Worm (Caenorhabditis elegans): ENCODE data around the gene dos-1.

Gene dos-1

DNA sequence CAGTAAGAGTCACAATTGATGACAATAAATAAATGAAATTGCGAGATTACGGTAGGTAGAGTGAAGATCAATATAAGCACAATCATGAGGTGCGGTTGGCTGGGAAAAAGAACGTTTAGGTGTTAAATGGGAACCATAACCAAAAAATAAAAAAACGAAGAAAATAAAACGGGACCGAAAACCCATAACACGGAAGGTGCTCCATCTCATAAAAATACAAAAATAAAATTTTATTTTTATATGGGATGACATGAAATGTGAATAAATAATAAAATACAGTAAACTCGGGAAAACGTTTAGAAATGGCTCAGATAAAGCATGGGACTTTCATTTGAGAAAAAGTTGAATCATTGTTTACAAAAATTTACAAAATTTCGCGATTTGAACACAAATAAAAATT lies 28.2 kb upstream of the dos-1 start, which contains the start of gene F02A9.7:
Gene F02A9.7 (minus strand): TSS at position 101 of the 400 bp plus-strand sequence.
- no peak for TF ChIP-seq pbrm-1 (GFP tag; IDR thresholded peaks at IDR 0.05)
- TF ChIP-seq madf-3 (GFP tag; IDR thresholded peaks at IDR 0.05) = no peak
- TF ChIP-seq snpc-4 (GFP tag; optimal IDR thresholded peaks at IDR 0.05) = no peak
- TF ChIP-seq snpc-4 (tag; optimal IDR thresholded peaks at IDR 0.05) = no peak

DNA sequence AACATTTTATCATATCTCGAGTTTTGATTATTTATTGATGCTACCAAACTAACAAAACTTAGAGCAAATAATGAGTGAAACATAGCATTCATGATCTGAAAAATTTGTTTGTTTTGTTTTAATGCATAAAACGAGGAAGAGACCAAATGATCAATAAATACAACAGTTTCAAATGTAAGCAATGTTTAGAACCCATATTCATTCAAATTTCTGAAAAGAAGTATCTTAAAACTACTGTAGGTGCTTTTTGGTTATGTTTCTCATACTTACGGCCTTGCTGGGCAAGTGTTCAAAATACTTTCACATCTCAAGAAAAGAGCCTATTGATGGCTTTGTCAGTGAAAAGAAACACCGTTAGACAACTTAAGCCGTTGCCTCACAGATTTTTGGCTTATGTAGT lies 26.0 kb upstream of the dos-1 start, which contains the start of gene F02A9.1:
Gene F02A9.1 (minus strand): TSS at position 101 of the 400 bp plus-strand sequence.
- TF ChIP-seq tbx-9 (tag; optimal IDR thresholded peaks at IDR 0.05; ENCODE audit: borderline replicate concordance) = no peak
- TF ChIP-seq ceh-40 (GFP tag; IDR thresholded peaks at IDR 0.05) = no peak
- TF ChIP-seq ZK185.1 (tag; optimal IDR thresholded peaks at IDR 0.05; ENCODE audit: poor library complexity, severe bottlenecking) = no peak
- TF ChIP-seq cebp-2 (GFP tag; IDR thresholded peaks at IDR 0.05) = no peak
- TF ChIP-seq efl-1 (GFP tag; optimal IDR thresholded peaks at IDR 0.05) = no peak
- no peak for TF ChIP-seq F39B2.1 (GFP tag; IDR thresholded peaks at IDR 0.05)

DNA sequence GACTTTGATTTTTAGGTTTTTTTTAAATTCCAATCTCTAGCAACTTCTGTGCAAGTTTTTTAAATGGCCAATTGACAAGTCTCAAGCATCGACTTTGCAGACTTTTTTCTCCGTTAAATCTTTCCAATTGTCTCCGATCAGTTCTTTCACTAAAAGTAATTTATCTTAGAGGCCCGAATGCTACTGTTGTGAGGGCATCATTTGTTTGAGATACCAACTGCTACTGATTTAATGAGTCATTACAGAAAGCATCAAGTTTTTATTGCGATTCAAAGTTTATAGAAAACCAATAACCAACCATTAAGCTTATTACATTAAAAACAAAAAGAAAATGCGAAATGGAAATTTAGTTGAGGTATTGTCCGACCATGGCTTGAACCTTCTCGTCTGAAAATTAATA lies 23.6 kb upstream of the dos-1 start:
- TF ChIP-seq ceh-40 (GFP tag; IDR thresholded peaks at IDR 0.05) (no peak), F57A8.1 (GFP tag; optimal IDR thresholded peaks at IDR 0.05) (no peak), hmg-20 (GFP tag; IDR thresholded peaks at IDR 0.05) (no peak), nhr-27 (tag; optimal IDR thresholded peaks at IDR 0.05) (no peak), him-1 (tag; optimal IDR thresholded peaks at IDR 0.05) (no peak), athp-1 (tag; optimal IDR thresholded peaks at IDR 0.05) (no peak), hlh-12 (tag; optimal IDR thresholded peaks at IDR 0.05) (no peak)

DNA sequence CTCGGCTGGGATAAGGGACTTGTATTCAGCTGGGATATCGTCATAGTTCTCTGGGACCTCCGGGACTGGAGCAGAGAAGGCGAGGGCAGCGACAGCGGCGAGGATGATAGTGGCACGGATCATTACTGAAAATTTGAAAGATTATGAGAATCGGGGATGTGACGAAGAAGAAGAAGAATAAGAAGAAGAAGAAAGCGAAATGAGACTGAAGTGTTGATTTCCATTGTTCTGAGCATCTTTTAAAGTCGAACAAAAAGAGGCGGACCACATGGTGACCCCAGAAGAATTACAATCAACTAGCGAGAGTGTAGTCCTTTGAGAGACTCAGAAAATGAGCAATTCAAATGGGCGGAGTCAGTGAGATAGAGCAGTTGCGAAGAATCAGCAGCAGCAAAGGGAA lies 22.7 kb upstream of the dos-1 start, which contains the start of gene far-1:
Gene far-1 (minus strand): TSS at position 125 of the 400 bp plus-strand sequence.
- TF ChIP-seq rpc-1 (optimal IDR thresholded peaks at IDR 0.05) = no peak
- TF ChIP-seq rpc-1 (tag; optimal IDR thresholded peaks at IDR 0.05) = no peak

DNA sequence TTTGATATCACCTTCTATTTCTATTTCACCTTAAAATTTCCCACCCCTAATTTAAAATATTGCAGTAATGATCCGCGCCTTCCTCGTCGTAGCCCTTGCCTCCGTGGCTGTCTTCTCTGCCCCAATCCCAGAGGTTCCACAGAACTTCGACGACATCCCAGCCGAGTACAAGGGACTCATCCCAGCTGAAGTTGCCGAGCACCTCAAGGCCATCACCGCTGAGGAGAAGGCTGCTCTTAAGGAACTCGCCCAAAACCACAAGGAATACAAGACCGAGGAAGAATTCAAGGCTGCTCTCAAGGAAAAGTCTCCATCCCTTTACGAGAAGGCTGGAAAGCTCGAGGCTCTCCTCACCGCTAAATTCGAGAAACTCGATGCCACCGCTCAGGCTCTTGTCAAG lies 22.0 kb upstream of the dos-1 start, which contains the start of gene far-2:
Gene far-2 (plus strand): TSS at position 66 of the 400 bp plus-strand sequence.
- no peak for TF ChIP-seq lsl-1 (GFP tag; optimal IDR thresholded peaks at IDR 0.05)
- no peak for TF ChIP-seq tbx-9 (tag; optimal IDR thresholded peaks at IDR 0.05; ENCODE audit: borderline replicate concordance)
- no peak for TF ChIP-seq B0336.3 (GFP tag; IDR thresholded peaks at IDR 0.05)
- no peak for TF ChIP-seq snpc-1.3 (tag; optimal IDR thresholded peaks at IDR 0.05; ENCODE audit: insufficient read depth)
- no peak for TF ChIP-seq tbp1 (GFP tag; optimal IDR thresholded peaks at IDR 0.05)
- TF ChIP-seq zfh-2 (GFP tag; conservative IDR thresholded peaks at IDR 0.05) = peak; percentile 75
- TF ChIP-seq egrh-3 (GFP tag; IDR thresholded peaks at IDR 0.05) = 0 out of 2 replicates have a peak, but pooled peaks have one; percentile 6
- 0 out of 2 replicates have a peak, but pooled peaks have one; percentile 46 for TF ChIP-seq nfyb-1 (GFP tag; IDR thresholded peaks at IDR 0.05)
- TF ChIP-seq rcor-1 (GFP tag; IDR thresholded peaks at IDR 0.05) = no peak

DNA sequence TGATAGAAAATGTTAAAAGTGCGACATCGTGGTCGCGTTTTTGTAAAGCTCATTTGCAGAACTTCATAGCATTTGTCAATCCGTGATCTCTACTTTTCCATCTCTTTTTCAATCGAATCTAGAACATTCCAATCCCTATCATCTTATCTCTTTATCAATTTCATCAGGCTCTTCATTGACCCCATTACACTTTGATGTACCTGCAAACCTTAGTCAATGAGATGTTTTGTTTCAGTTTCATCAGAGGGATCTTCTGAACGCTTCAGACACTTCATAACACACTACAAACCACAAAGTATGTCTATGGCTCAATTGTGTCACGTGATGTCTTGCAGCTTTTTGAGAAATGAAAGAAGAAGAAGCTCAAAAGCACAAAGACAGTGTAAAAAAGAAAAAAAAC lies 20.6 kb upstream of the dos-1 start:
- TF ChIP-seq F57A8.1 (GFP tag; optimal IDR thresholded peaks at IDR 0.05) (no peak), lin-35 (GFP tag; optimal IDR thresholded peaks at IDR 0.05) (peak in 1 of 3 experiments; percentile 11), somi-1 (GFP tag; optimal IDR thresholded peaks at IDR 0.05) (peak; percentile 42)

DNA sequence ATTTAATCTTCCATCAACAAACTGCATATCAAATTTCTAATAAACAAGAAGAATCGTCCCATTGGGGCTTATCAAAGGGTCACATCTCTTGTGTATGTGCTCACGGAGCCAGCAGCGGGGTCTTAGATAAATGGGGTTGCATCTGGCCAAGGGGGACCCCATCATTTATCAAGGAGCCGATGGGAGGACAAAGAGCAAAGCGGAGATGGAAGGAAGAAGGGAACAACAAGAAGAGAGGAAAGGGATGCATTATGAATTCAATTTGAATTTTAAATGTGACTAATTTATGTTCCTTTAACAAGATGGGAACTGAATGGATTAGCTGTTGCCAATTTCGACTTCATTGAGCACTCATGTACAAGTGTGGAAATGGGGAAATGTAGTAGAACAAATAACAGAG lies 19.4 kb upstream of the dos-1 start:
- TF ChIP-seq nhr-80 (tag; optimal IDR thresholded peaks at IDR 0.05) (no peak), mcd-1 (GFP tag; IDR thresholded peaks at IDR 0.05) (0 out of 2 replicates have a peak, but pooled peaks have one; percentile 11), let-607 (tag; optimal IDR thresholded peaks at IDR 0.05) (no peak), snpc-4 (GFP tag; optimal IDR thresholded peaks at IDR 0.05) (no peak), snpc-4 (tag; optimal IDR thresholded peaks at IDR 0.05) (no peak), D2030.7 (GFP tag; IDR thresholded peaks at IDR 0.05) (no peak), F55B11.4 (tag; optimal IDR thresholded peaks at IDR 0.05; ENCODE audit: borderline replicate concordance, insufficient read depth) (no peak), tlf-1 (GFP tag; optimal IDR thresholded peaks at IDR 0.05) (no peak), cebp-1 (GFP tag; IDR thresholded peaks at IDR 0.05) (no peak), cebp-1 (tag; optimal IDR thresholded peaks at IDR 0.05) (peak; percentile 13), ztf-6 (GFP tag; IDR thresholded peaks at IDR 0.05) (no peak), B0336.3 (GFP tag; IDR thresholded peaks at IDR 0.05) (0 out of 2 replicates have a peak, but pooled peaks have one; percentile 14), C17E4.6 (GFP tag; IDR thresholded peaks at IDR 0.05) (no peak)

Data from whole organism, young adult.